Fruit fly (Drosophila melanogaster) whole organism, embryonic: Measurements from ENCODE around the gene vib.

Experiments
- Atf6 ChIP-seq: fragments of 200-800 bp; sonication (Bioruptor generic); IDR thresholded peaks from 2 replicates; pipeline ENCODE4 v1.3.6; 2022; ENCODE audit warnings: missing biosample characterization, missing genetic modification characterization
- CG10366 ChIP-seq: fragments of 200-800 bp; sonication (Bioruptor generic); IDR thresholded peaks from 2 replicates; pipeline ENCODE4 v1.3.6; 2022; ENCODE audit warnings: missing biosample characterization, missing genetic modification characterization
- CG10431 ChIP-seq: fragments of 200-800 bp; sonication (Bioruptor generic); optimal IDR thresholded peaks from 3 replicates; lab custom pipeline; 2018; ENCODE audit warnings: missing biosample characterization, mild to moderate bottlenecking, missing genetic modification characterization
- CG11504 ChIP-seq: fragments of 200-800 bp; sonication (Bioruptor generic); optimal IDR thresholded peaks from 3 replicates; lab custom pipeline; 2019; ENCODE audit warnings: missing biosample characterization, mild to moderate bottlenecking, missing genetic modification characterization, moderate library complexity
- CG12391 ChIP-seq: fragments of 200-800 bp; sonication (Bioruptor generic); optimal IDR thresholded peaks from 3 replicates; lab custom pipeline; 2018; ENCODE audit warnings: missing biosample characterization, mild to moderate bottlenecking, missing genetic modification characterization, moderate library complexity
- CG15479 ChIP-seq: fragments of 200-800 bp; sonication (Bioruptor generic); optimal IDR thresholded peaks from 3 replicates; lab custom pipeline; 2019; ENCODE audit warnings: missing biosample characterization, mild to moderate bottlenecking, missing genetic modification characterization, moderate library complexity
- CG15514 ChIP-seq: fragments of 200-800 bp; sonication (Bioruptor generic); optimal IDR thresholded peaks from 3 replicates; lab custom pipeline; 2017; ENCODE audit warnings: missing biosample characterization, missing genetic modification characterization, mild to moderate bottlenecking, moderate library complexity, missing genetic modification reagents
- CG15601 ChIP-seq: fragments of 200-800 bp; sonication (Bioruptor generic); optimal IDR thresholded peaks from 3 replicates; lab custom pipeline; 2019; ENCODE audit warnings: missing biosample characterization, mild to moderate bottlenecking, missing genetic modification characterization, moderate library complexity
- CG15696 ChIP-seq: fragments of 200-800 bp; sonication (Bioruptor generic); optimal IDR thresholded peaks from 2 replicates; lab custom pipeline; 2019; ENCODE audit warnings: missing biosample characterization, mild to moderate bottlenecking, missing genetic modification characterization, moderate library complexity
- CG30431 ChIP-seq: fragments of 200-800 bp; sonication (Bioruptor generic); optimal IDR thresholded peaks from 2 replicates; lab custom pipeline; 2017; ENCODE audit warnings: missing biosample characterization, missing genetic modification characterization
- CG33557 ChIP-seq: fragments of 200-800 bp; sonication (Bioruptor generic); optimal IDR thresholded peaks from 2 replicates; lab custom pipeline; 2019; ENCODE audit warnings: missing biosample characterization, mild to moderate bottlenecking, missing genetic modification characterization, moderate library complexity
- CG5180 ChIP-seq: fragments of 200-800 bp; sonication (Bioruptor generic); optimal IDR thresholded peaks from 3 replicates; lab custom pipeline; 2017; ENCODE audit warnings: missing biosample characterization, missing genetic modification characterization, mild to moderate bottlenecking, moderate library complexity, missing genetic modification reagents
- CG9932 ChIP-seq: fragments of 200-800 bp; sonication (Bioruptor generic); IDR thresholded peaks from 2 replicates; pipeline ENCODE4 v1.3.6; 2022; ENCODE audit warnings: missing biosample characterization, missing genetic modification characterization
- Drgx ChIP-seq: fragments of 200-800 bp; sonication (Bioruptor generic); IDR thresholded peaks from 2 replicates; pipeline ENCODE4 v1.3.6; 2022; ENCODE audit warnings: missing biosample characterization, missing genetic modification characterization
- Ets65A ChIP-seq: fragments of 200-800 bp; sonication (Bioruptor generic); peaks from one replicate; lab custom pipeline; 2016; ENCODE audit warnings: missing biosample characterization, missing genetic modification characterization
- H15 ChIP-seq: fragments of 200-800 bp; sonication (Bioruptor generic); IDR thresholded peaks from 3 replicates; pipeline ENCODE4 v1.3.6; 2022; ENCODE audit warnings: missing biosample characterization, missing genetic modification characterization
- Pdp1 ChIP-seq, 2 experiments: fragments of 200-800 bp; sonication (Bioruptor generic); optimal IDR thresholded peaks; 3 replicates each; lab custom pipeline; 2016; ENCODE audit warnings: missing biosample characterization in 2 of 2, missing genetic modification characterization in 2 of 2, mild to moderate bottlenecking in 1 of 2, moderate library complexity in 1 of 2
- Ptx1 ChIP-seq: fragments of 200-800 bp; sonication (Bioruptor generic); IDR thresholded peaks from 2 replicates; pipeline ENCODE4 v1.3.6; 2022; ENCODE audit warnings: missing biosample characterization, missing genetic modification characterization
- Sox102F ChIP-seq: fragments of 200-800 bp; sonication (Bioruptor generic); optimal IDR thresholded peaks from 2 replicates; lab custom pipeline; 2018; ENCODE audit warnings: missing biosample characterization, mild to moderate bottlenecking, missing genetic modification characterization, moderate library complexity
- bbx ChIP-seq: fragments of 200-800 bp; sonication (Bioruptor generic); IDR thresholded peaks from 2 replicates; pipeline ENCODE4 v1.3.6; 2022; ENCODE audit warnings: missing biosample characterization, missing genetic modification characterization; ENCODE audit not compliant: partially characterized antibody
- bsh ChIP-seq, 2 experiments: fragments of 200-800 bp; sonication (Bioruptor generic); optimal IDR thresholded peaks; 2 replicates each; lab custom pipeline; 2017 to 2018; ENCODE audit warnings: mild to moderate bottlenecking in 2 of 2, missing biosample characterization in 2 of 2, missing genetic modification characterization in 2 of 2, moderate library complexity in 1 of 2
- btn ChIP-seq: fragments of 200-800 bp; sonication (Bioruptor generic); optimal IDR thresholded peaks from 2 replicates; lab custom pipeline; 2016; ENCODE audit warnings: missing biosample characterization, missing genetic modification characterization
- cad ChIP-seq: fragments of >200 bp; optimal IDR thresholded peaks from 2 replicates; lab custom pipeline; 2017; ENCODE audit warnings: missing biosample characterization, missing genetic modification characterization
- dmrt11E ChIP-seq: fragments of 200-800 bp; sonication (Bioruptor generic); optimal IDR thresholded peaks from 3 replicates; lab custom pipeline; 2018; ENCODE audit warnings: missing biosample characterization, mild to moderate bottlenecking, missing genetic modification characterization, moderate library complexity
- emc ChIP-seq: fragments of 200-800 bp; sonication (Bioruptor generic); optimal IDR thresholded peaks from 2 replicates; lab custom pipeline; 2016; ENCODE audit warnings: missing biosample characterization, missing genetic modification characterization
- gem ChIP-seq: fragments of 200-800 bp; sonication (Bioruptor generic); optimal IDR thresholded peaks from 2 replicates; lab custom pipeline; 2019; ENCODE audit warnings: missing biosample characterization, mild to moderate bottlenecking, missing genetic modification characterization, moderate library complexity
- gfzf ChIP-seq: fragments of 200-800 bp; sonication (Bioruptor generic); optimal IDR thresholded peaks from 2 replicates; lab custom pipeline; 2016; ENCODE audit warnings: missing biosample characterization, mild to moderate bottlenecking, missing genetic modification characterization, moderate library complexity
- grn ChIP-seq: fragments of 200-800 bp; sonication (Bioruptor generic); optimal IDR thresholded peaks from 3 replicates; lab custom pipeline; 2017; ENCODE audit warnings: missing biosample characterization, missing genetic modification characterization
- nom ChIP-seq: fragments of 200-800 bp; sonication (Bioruptor generic); optimal IDR thresholded peaks from 2 replicates; lab custom pipeline; 2017; ENCODE audit warnings: missing biosample characterization, missing genetic modification characterization, mild to moderate bottlenecking, moderate library complexity, missing genetic modification reagents
- row ChIP-seq: fragments of 200-800 bp; sonication (Bioruptor generic); IDR thresholded peaks from 3 replicates; pipeline ENCODE4 v1.3.6; 2022; ENCODE audit warnings: missing biosample characterization, missing genetic modification characterization
- sens ChIP-seq: fragments of 200-800 bp; sonication (Bioruptor generic); peaks from one replicate; lab custom pipeline; 2016; ENCODE audit warnings: missing biosample characterization, missing genetic modification characterization
- sima ChIP-seq: fragments of 200-800 bp; sonication (Bioruptor generic); optimal IDR thresholded peaks from 2 replicates; lab custom pipeline; 2016; ENCODE audit warnings: missing biosample characterization, missing genetic modification characterization
- sisA ChIP-seq: fragments of 200-800 bp; sonication (Bioruptor generic); IDR thresholded peaks from 2 replicates; pipeline ENCODE4 v1.3.6; 2022; ENCODE audit warnings: missing biosample characterization, missing genetic modification characterization
- stwl ChIP-seq: fragments of 200-800 bp; sonication (Bioruptor generic); optimal IDR thresholded peaks from 3 replicates; lab custom pipeline; 2018; ENCODE audit warnings: missing biosample characterization, mild to moderate bottlenecking, missing genetic modification characterization, moderate library complexity
- ttk ChIP-seq: fragments of 200-800 bp; sonication (Bioruptor generic); IDR thresholded peaks from 2 replicates; pipeline ENCODE4 v2.1.2; 2022; ENCODE audit warnings: missing biosample characterization, missing genetic modification characterization
- twi ChIP-seq: fragments of 200-800 bp; optimal IDR thresholded peaks from 2 replicates; lab custom pipeline; 2019; ENCODE audit warnings: missing biosample characterization, mild to moderate bottlenecking, missing genetic modification characterization, moderate library complexity
- tx ChIP-seq: fragments of 200-800 bp; sonication (Bioruptor generic); optimal IDR thresholded peaks from 2 replicates; lab custom pipeline; 2016; ENCODE audit warnings: missing biosample characterization, missing genetic modification characterization
- zfh1 ChIP-seq: fragments of 200-800 bp; sonication (Bioruptor generic); IDR thresholded peaks from 3 replicates; pipeline ENCODE4 v1.3.6; 2022; ENCODE audit warnings: missing biosample characterization, missing genetic modification characterization

Gene vib

DNA sequence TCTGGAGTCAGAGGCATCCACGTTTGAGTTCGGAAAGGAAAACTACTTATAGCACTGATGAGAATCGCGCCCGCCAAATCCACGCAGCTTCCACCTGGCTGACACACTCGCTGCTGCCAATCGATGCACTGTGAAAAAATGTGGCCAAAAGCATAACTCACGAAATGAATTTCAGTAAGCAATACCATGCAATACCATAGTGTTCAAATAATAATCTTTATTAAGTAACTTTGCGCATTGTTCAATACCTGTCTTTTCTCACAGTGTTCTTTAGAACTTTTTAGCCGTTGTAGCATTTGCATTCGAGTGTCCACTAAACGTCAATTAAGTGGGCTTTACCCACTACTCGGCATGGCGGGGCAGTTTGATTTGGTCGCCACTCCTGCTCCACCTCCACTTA, 28.8 kb upstream of the vib start:
- TF ChIP-seq CG12391 (no peak), stwl (tag; lab: Kevin White, UChicago) (no peak), Atf6 (no peak), CG5180 (GFP tag; lab: Kevin White, UChicago) (no peak), row (0 out of 3 replicates have a peak, but pooled peaks have one; percentile 21), gfzf (GFP tag; lab: Kevin White, UChicago) (no peak), CG9932 (0 out of 2 replicates have a peak, but pooled peaks have one; percentile 5), H15 (0 out of 3 replicates have a peak, but pooled peaks have one; percentile 19), ttk (no peak), CG11504 (peak; percentile 7), tx (no peak), Sox102F (GFP tag; lab: Kevin White, UChicago) (peak; percentile 4), sisA (GFP tag; lab: Robert Waterston, UW) (0 out of 2 replicates have a peak, but pooled peaks have one; percentile 24), bsh (GFP tag; optimal IDR thresholded peaks at IDR 0.05; lab: Kevin White, UChicago) (peak; percentile 7 to 48), sens (GFP tag; lab: Kevin White, UChicago) (peak; percentile 7), nom (GFP tag; lab: Kevin White, UChicago) (peak; percentile 3), zfh1 (GFP tag; lab: Robert Waterston, UW) (peak; percentile 37; the same call in 2 of the 3 replicates), sima (no peak), gem (tag; lab: Kevin White, UChicago) (peak; percentile 6), Drgx (GFP tag; lab: Robert Waterston, UW) (peak; percentile 54; the same call in 1 of the 2 replicates), CG10431 (GFP tag; lab: Kevin White, UChicago) (no peak), Ptx1 (GFP tag; lab: Robert Waterston, UW) (0 out of 2 replicates have a peak, but pooled peaks have one; percentile 10), CG10366 (GFP tag; lab: Robert Waterston, UW) (0 out of 2 replicates have a peak, but pooled peaks have one; percentile 12), Ets65A (GFP tag; lab: Kevin White, UChicago) (peak; percentile 44)

DNA sequence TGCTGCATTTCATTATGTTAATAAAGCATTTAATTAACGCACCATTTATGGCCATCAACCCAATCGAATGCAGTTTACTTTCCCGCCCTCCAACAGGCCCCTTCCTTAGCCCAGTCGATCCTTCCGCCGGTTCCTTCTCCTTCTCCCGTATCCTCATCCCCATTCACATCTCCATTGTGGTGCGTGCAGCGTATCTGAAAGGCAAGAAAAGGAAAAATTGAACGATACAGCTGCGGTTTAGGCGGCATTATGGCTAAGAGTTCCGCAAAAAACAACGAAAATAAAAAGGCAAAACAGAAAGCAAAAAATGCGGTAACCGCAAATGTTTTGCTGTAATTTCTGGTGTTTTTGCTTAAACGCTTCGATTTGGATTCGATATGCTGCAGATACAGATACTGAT, 27.5 kb upstream of the vib start:
- no peak for TF ChIP-seq CG30431 (GFP tag; lab: Kevin White, UChicago)
- TF ChIP-seq nom (GFP tag; lab: Kevin White, UChicago), result peak; percentile 45
- TF ChIP-seq emc (GFP tag; lab: Kevin White, UChicago), result no peak

DNA sequence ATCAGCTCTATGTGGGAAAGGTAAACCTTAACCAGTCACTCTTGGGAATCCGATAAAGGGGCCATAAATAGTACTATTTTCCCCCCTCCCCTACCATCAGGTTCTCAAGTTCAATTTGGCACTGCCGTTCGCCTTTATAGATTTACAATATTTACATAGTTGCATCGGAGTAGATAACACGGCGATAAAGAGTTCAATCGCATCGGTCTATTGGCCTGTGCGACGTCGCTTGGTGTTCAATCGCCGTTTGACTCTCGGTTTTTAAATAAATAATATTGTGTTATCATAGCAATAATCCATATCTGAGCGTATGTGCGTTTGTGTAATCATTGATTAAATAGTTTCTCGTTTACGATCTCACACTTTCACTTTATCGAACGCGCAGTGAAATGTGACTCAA, 23.6 kb upstream of the vib start:
- TF ChIP-seq btn (GFP tag; lab: Kevin White, UChicago), result no peak
- peak; percentile 17 for TF ChIP-seq CG15696 (tag; lab: Kevin White, UChicago)
- TF ChIP-seq dmrt11E (tag; lab: Kevin White, UChicago), result peak; percentile 14
- peak; percentile 50 for TF ChIP-seq CG15479
- TF ChIP-seq cad (GFP tag; lab: Kevin White, UChicago), result peak; percentile 5
- TF ChIP-seq CG15601 (tag; lab: Kevin White, UChicago), result peak; percentile 52
- TF ChIP-seq twi (tag; lab: Kevin White, UChicago), result peak; percentile 33
- peak; percentile 18 for TF ChIP-seq CG33557 (GFP tag; lab: Kevin White, UChicago)
- TF ChIP-seq Pdp1 (GFP tag; optimal IDR thresholded peaks at IDR 0.05; lab: Kevin White, UChicago), result peak in 1 of 2 experiments; percentile 82
- peak; percentile 59 for TF ChIP-seq grn (GFP tag; lab: Kevin White, UChicago)
- no peak for TF ChIP-seq bbx
- TF ChIP-seq CG15514 (GFP tag; lab: Kevin White, UChicago), result no peak
